Worm (Caenorhabditis elegans) whole organism, L2 larva: Measurements from ENCODE around the gene H10E21.4.

Experiments
- R02D3.7 ChIP-seq: fragments of 150-350 bp; optimal IDR thresholded peaks from 2 replicates; lab custom pipeline; 2014; ENCODE audit warnings: missing biosample characterization, missing genetic modification characterization
- ceh-16 ChIP-seq: fragments of 150-350 bp; optimal IDR thresholded peaks from 2 replicates; lab custom pipeline; 2014; ENCODE audit warnings: missing biosample characterization, missing genetic modification characterization
- dmd-4 ChIP-seq: sonication (generic microtip); optimal IDR thresholded peaks from 2 replicates; lab custom pipeline; 2017; ENCODE audit warnings: missing biosample characterization, missing genetic modification characterization
- elt-1 ChIP-seq: fragments of 150-350 bp; optimal IDR thresholded peaks from 2 replicates; lab custom pipeline; 2014; ENCODE audit warnings: missing biosample characterization, missing genetic modification characterization
- mdl-1 ChIP-seq, 2 experiments: fragments of 150-350 bp in 1 of 2; sonication (generic microtip) in 1 of 2; optimal IDR thresholded peaks; 2 replicates each; lab custom pipeline; 2017; ENCODE audit warnings: missing biosample characterization in 2 of 2, missing genetic modification characterization in 2 of 2
- nhr-12 ChIP-seq: fragments of 150-350 bp; optimal IDR thresholded peaks from 2 replicates; lab custom pipeline; 2014; ENCODE audit warnings: missing biosample characterization, missing genetic modification characterization
- skn-1 ChIP-seq: sonication (generic microtip); optimal IDR thresholded peaks from 2 replicates; lab custom pipeline; 2017; ENCODE audit warnings: missing biosample characterization, missing genetic modification characterization
- zag-1 ChIP-seq: fragments of 150-350 bp; optimal IDR thresholded peaks from 2 replicates; lab custom pipeline; 2014; ENCODE audit warnings: missing biosample characterization, missing genetic modification characterization
- ztf-11 ChIP-seq: sonication (generic microtip); optimal IDR thresholded peaks from 2 replicates; lab custom pipeline; 2017; ENCODE audit warnings: missing biosample characterization, missing genetic modification characterization

- TF ChIP-seq skn-1 (tag; lab: Kevin White, UChicago) (no peak), R02D3.7 (no peak), dmd-4 (no peak), nhr-12 (tag; lab: Kevin White, UChicago) (no peak), mdl-1 (tag; optimal IDR thresholded peaks at IDR 0.05; lab: Kevin White, UChicago) (no peak), elt-1 (tag; lab: Kevin White, UChicago) (no peak), zag-1 (tag; lab: Kevin White, UChicago) (no peak), ztf-11 (no peak), ceh-16 (no peak)
Observed at ce11 chrIII:65626-65937, 46.1 kb upstream of the H10E21.4 start.
